Fruit fly (Drosophila melanogaster): ENCODE measurements around the gene CG14711.
A peak's percentile ranks its signal among the peaks of the same experiment; 100 is the strongest.

Gene CG14711

DNA sequence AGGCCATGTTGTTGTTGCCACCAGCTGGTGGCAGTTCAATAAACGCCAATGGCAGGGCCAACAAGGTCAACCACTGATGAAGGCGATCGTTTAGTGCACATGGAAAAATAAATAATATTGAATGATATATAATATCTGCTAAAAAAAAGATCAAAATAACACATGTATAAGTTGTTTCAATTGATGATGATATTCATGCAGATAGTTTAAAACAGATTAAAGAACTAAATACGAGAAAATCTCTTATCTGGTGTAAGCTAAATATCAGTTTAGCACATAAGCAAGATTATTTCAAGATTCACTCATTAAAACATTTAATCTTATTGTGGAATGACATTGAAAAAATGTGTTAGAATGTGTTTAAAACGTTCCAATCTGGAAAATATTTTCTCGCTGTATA lies 40.3 kb downstream of the CG14711 start (continued):
- TF ChIP-seq CG15073 (GFP tag; optimal IDR thresholded peaks at IDR 0.05) = no peak
- TF ChIP-seq Sox100B (GFP tag; optimal IDR thresholded peaks at IDR 0.05) = peak; percentile 76
- peak; percentile 38 for TF ChIP-seq CG10979 (tag; optimal IDR thresholded peaks at IDR 0.05)
- peak; percentile 37 for TF ChIP-seq Nf-YC (tag; optimal IDR thresholded peaks at IDR 0.05)
- peak; percentile 31 for TF ChIP-seq cwo (GFP tag; optimal IDR thresholded peaks at IDR 0.05)
- peak; percentile 35 for TF ChIP-seq CG30403 (GFP tag; optimal IDR thresholded peaks at IDR 0.05)
- 0 out of 3 replicates have a peak, but pooled peaks have one; percentile 21 for TF ChIP-seq ci (GFP tag; IDR thresholded peaks at IDR 0.05)
- peak; percentile 28 for TF ChIP-seq CG12659 (GFP tag; optimal IDR thresholded peaks at IDR 0.05)
- TF ChIP-seq lmd (GFP tag; IDR thresholded peaks at IDR 0.05) = peak; percentile 52
- peak; percentile 45 for TF ChIP-seq Fer1 (GFP tag; optimal IDR thresholded peaks at IDR 0.05)
- TF ChIP-seq Abd-B (GFP tag; optimal IDR thresholded peaks at IDR 0.05) = peak; percentile 49
- no peak for TF ChIP-seq CG33557 (GFP tag; optimal IDR thresholded peaks at IDR 0.05)
- TF ChIP-seq CG7839 (tag; optimal IDR thresholded peaks at IDR 0.05) = peak; percentile 65
- no peak for TF ChIP-seq CG3847 (GFP tag; IDR thresholded peaks at IDR 0.05)
- TF ChIP-seq CG12071 (GFP tag; optimal IDR thresholded peaks at IDR 0.05) = peak; percentile 12
- peak; percentile 20 for TF ChIP-seq Hr3 (GFP tag; optimal IDR thresholded peaks at IDR 0.05)
- TF ChIP-seq kah (GFP tag; optimal IDR thresholded peaks at IDR 0.05) = peak; percentile 8
- TF ChIP-seq CG7963 (GFP tag; IDR thresholded peaks at IDR 0.05; ENCODE audit: partially characterized antibody) = no peak
- TF ChIP-seq Fer3 (tag; optimal IDR thresholded peaks at IDR 0.05) = peak; percentile 29
- TF ChIP-seq Dip3 (GFP tag; optimal IDR thresholded peaks at IDR 0.05) = no peak
- TF ChIP-seq CG12219 (GFP tag; optimal IDR thresholded peaks at IDR 0.05) = peak; percentile 4
- TF ChIP-seq CG1233 (GFP tag; optimal IDR thresholded peaks at IDR 0.05) = peak; percentile 31
- TF ChIP-seq Xbp1 (GFP tag; optimal IDR thresholded peaks at IDR 0.05) = peak; percentile 35
- TF ChIP-seq Nf-YB (GFP tag; optimal IDR thresholded peaks at IDR 0.05) = peak; percentile 3
- peak; percentile 32 for TF ChIP-seq fd3F (GFP tag; optimal IDR thresholded peaks at IDR 0.05)
- TF ChIP-seq ind (GFP tag; optimal IDR thresholded peaks at IDR 0.05) = peak; percentile 34
- TF ChIP-seq CG15514 (GFP tag; optimal IDR thresholded peaks at IDR 0.05) = no peak
- no peak for TF ChIP-seq sc (optimal IDR thresholded peaks at IDR 0.05)
- TF ChIP-seq sc (GFP tag; optimal IDR thresholded peaks at IDR 0.05) = no peak
- peak; percentile 38 for TF ChIP-seq CG6689 (GFP tag; IDR thresholded peaks at IDR 0.05)
- peak; percentile 79 for TF ChIP-seq gem (tag; optimal IDR thresholded peaks at IDR 0.05)
- TF ChIP-seq CG9437 (GFP tag; optimal IDR thresholded peaks at IDR 0.05) = peak; percentile 64
- peak; percentile 82 for TF ChIP-seq dmrt99B (tag; optimal IDR thresholded peaks at IDR 0.05)
- TF ChIP-seq lbe (GFP tag; optimal IDR thresholded peaks at IDR 0.05) = no peak
- no peak for TF ChIP-seq CG9932 (GFP tag; IDR thresholded peaks at IDR 0.05)
- TF ChIP-seq CG14710 (tag; optimal IDR thresholded peaks at IDR 0.05) = peak; percentile 25
- peak; percentile 31 for TF ChIP-seq CG17385 (GFP tag; optimal IDR thresholded peaks at IDR 0.05)
- peak; percentile 71 for TF ChIP-seq Sox102F (GFP tag; optimal IDR thresholded peaks at IDR 0.05)
- TF ChIP-seq pros (GFP tag; optimal IDR thresholded peaks at IDR 0.05) = no peak
- TF ChIP-seq CG17359 (tag; optimal IDR thresholded peaks at IDR 0.05) = peak; percentile 62
- peak in 1 of 3 experiments; percentile 7 for TF ChIP-seq lola (GFP tag; optimal IDR thresholded peaks at IDR 0.05)
- TF ChIP-seq CG17361 (GFP tag; IDR thresholded peaks at IDR 0.05) = peak; percentile 64; the same call in 2 of the 3 replicates
- TF ChIP-seq D19A (tag; optimal IDR thresholded peaks at IDR 0.05) = peak; percentile 50
- TF ChIP-seq grau (tag; optimal IDR thresholded peaks at IDR 0.05) = peak; percentile 62
- peak; percentile 64 for TF ChIP-seq CoRest (tag; optimal IDR thresholded peaks at IDR 0.05)
- TF ChIP-seq phol (tag; optimal IDR thresholded peaks at IDR 0.05) = peak; percentile 61
- TF ChIP-seq salm (tag; optimal IDR thresholded peaks at IDR 0.05) = peak; percentile 44
- TF ChIP-seq CG18262 (tag; optimal IDR thresholded peaks at IDR 0.05) = peak; percentile 68
- TF ChIP-seq CG12104 (GFP tag; optimal IDR thresholded peaks at IDR 0.05) = peak; percentile 37

All from whole organism, embryonic.